Worm (Caenorhabditis elegans) whole organism, L2 larva: ENCODE results near the gene sdz-5.
"Not testable (repeated sequence)": the region's sequence is repeated elsewhere in the genome, so short reads cannot be mapped to it uniquely, and the experiment has no call there.

ENCODE experiments used
- F13H6.1 ChIP-seq: sonication (generic microtip); optimal IDR thresholded peaks from 2 replicates; lab custom pipeline; 2016; ENCODE audit warnings: missing genetic modification characterization, missing compliant biosample characterization
- R02D3.7 ChIP-seq: fragments of 150-350 bp; optimal IDR thresholded peaks from 2 replicates; lab custom pipeline; 2014; ENCODE audit warnings: missing biosample characterization, missing genetic modification characterization
- ZK546.5 ChIP-seq: sonication (generic microtip); optimal IDR thresholded peaks from 2 replicates; lab custom pipeline; 2017; ENCODE audit warnings: missing biosample characterization, missing genetic modification characterization
- alr-1 ChIP-seq: fragments of 150-350 bp; optimal IDR thresholded peaks from 2 replicates; lab custom pipeline; 2014; ENCODE audit warnings: missing biosample characterization, missing genetic modification characterization
- aly-2 ChIP-seq: fragments of 150-350 bp; optimal IDR thresholded peaks from 2 replicates; lab custom pipeline; 2014; ENCODE audit warnings: missing biosample characterization, missing genetic modification characterization
- ama-1 ChIP-seq: fragments of 150-350 bp; optimal IDR thresholded peaks from 2 replicates; lab custom pipeline; 2018; ENCODE audit warnings: inconsistent platforms
- blmp-1 ChIP-seq: sonication (generic microtip); optimal IDR thresholded peaks from 2 replicates; lab custom pipeline; 2017; ENCODE audit warnings: missing genetic modification characterization, mild to moderate bottlenecking, missing compliant biosample characterization, antibody characterized with exemption, moderate library complexity; ENCODE audit not compliant: insufficient read depth
- ceh-16 ChIP-seq: fragments of 150-350 bp; optimal IDR thresholded peaks from 2 replicates; lab custom pipeline; 2014; ENCODE audit warnings: missing biosample characterization, missing genetic modification characterization
- crh-2 ChIP-seq: sonication (generic microtip); optimal IDR thresholded peaks from 2 replicates; lab custom pipeline; 2017; ENCODE audit warnings: missing biosample characterization, missing genetic modification characterization
- elt-1 ChIP-seq: fragments of 150-350 bp; optimal IDR thresholded peaks from 2 replicates; lab custom pipeline; 2014; ENCODE audit warnings: missing biosample characterization, missing genetic modification characterization
- elt-3 ChIP-seq: sonication (generic microtip); optimal IDR thresholded peaks from 2 replicates; lab custom pipeline; 2017; ENCODE audit warnings: missing biosample characterization, missing genetic modification characterization
- fos-1 ChIP-seq: fragments of 150-350 bp; optimal IDR thresholded peaks from 2 replicates; lab custom pipeline; 2014; ENCODE audit warnings: missing biosample characterization, missing genetic modification characterization
- lin-11 ChIP-seq: fragments of 150-350 bp; sonication (generic microtip); optimal IDR thresholded peaks from 2 replicates; lab custom pipeline; 2014; ENCODE audit warnings: missing biosample characterization, missing genetic modification characterization, inconsistent platforms, mixed read lengths
- lin-13 ChIP-seq: fragments of 150-350 bp; optimal IDR thresholded peaks from 2 replicates; lab custom pipeline; 2014; ENCODE audit warnings: missing biosample characterization, missing genetic modification reagents, missing genetic modification characterization
- lin-39 ChIP-seq: fragments of 150-350 bp; optimal IDR thresholded peaks from 2 replicates; lab custom pipeline; 2014; ENCODE audit warnings: missing biosample characterization, missing genetic modification reagents, missing genetic modification characterization
- mdl-1 ChIP-seq, 2 experiments: fragments of 150-350 bp in 1 of 2; sonication (generic microtip) in 1 of 2; optimal IDR thresholded peaks; 2 replicates each; lab custom pipeline; 2017; ENCODE audit warnings: missing biosample characterization in 2 of 2, missing genetic modification characterization in 2 of 2
- nhr-11 ChIP-seq: fragments of 150-350 bp; optimal IDR thresholded peaks from 2 replicates; lab custom pipeline; 2014; ENCODE audit warnings: missing biosample characterization, missing genetic modification characterization
- nhr-12 ChIP-seq: fragments of 150-350 bp; optimal IDR thresholded peaks from 2 replicates; lab custom pipeline; 2014; ENCODE audit warnings: missing biosample characterization, missing genetic modification characterization
- nhr-23 ChIP-seq: fragments of 150-350 bp; optimal IDR thresholded peaks from 2 replicates; lab custom pipeline; 2014; ENCODE audit warnings: missing biosample characterization, missing genetic modification reagents, missing genetic modification characterization
- nhr-25 ChIP-seq: fragments of 150-350 bp; sonication (generic microtip); optimal IDR thresholded peaks from 3 replicates; lab custom pipeline; 2014; ENCODE audit warnings: missing biosample characterization, missing genetic modification characterization
- nhr-77 ChIP-seq: fragments of 150-350 bp; optimal IDR thresholded peaks from 2 replicates; lab custom pipeline; 2014; ENCODE audit warnings: missing biosample characterization, missing genetic modification characterization
- peb-1 ChIP-seq: fragments of 150-350 bp; optimal IDR thresholded peaks from 2 replicates; lab custom pipeline; 2014; ENCODE audit warnings: missing biosample characterization, missing genetic modification characterization
- sem-4 ChIP-seq: fragments of 150-350 bp; optimal IDR thresholded peaks from 2 replicates; lab custom pipeline; 2014; ENCODE audit warnings: missing biosample characterization, missing genetic modification reagents, missing genetic modification characterization
- skn-1 ChIP-seq: sonication (generic microtip); optimal IDR thresholded peaks from 2 replicates; lab custom pipeline; 2017; ENCODE audit warnings: missing biosample characterization, missing genetic modification characterization
- sma-3 ChIP-seq: sonication (generic microtip); optimal IDR thresholded peaks from 2 replicates; lab custom pipeline; 2016; ENCODE audit warnings: missing genetic modification reagents, missing genetic modification characterization, missing compliant biosample characterization
- sma-9 ChIP-seq, 2 experiments: fragments of 150-350 bp in 1 of 2; sonication (generic microtip) in 1 of 2; optimal IDR thresholded peaks; 2 replicates each; lab custom pipeline; 2014 to 2016; ENCODE audit warnings: missing genetic modification characterization in 2 of 2, mild to moderate bottlenecking in 1 of 2, missing biosample characterization in 1 of 2, missing compliant biosample characterization in 1 of 2, missing genetic modification reagents in 1 of 2, moderate library complexity in 1 of 2
- unc-39 ChIP-seq: fragments of 150-350 bp; optimal IDR thresholded peaks from 2 replicates; lab custom pipeline; 2014; ENCODE audit warnings: missing biosample characterization, missing genetic modification characterization
- unc-55 ChIP-seq: fragments of 150-350 bp; sonication (generic microtip); optimal IDR thresholded peaks from 3 replicates; lab custom pipeline; 2014; ENCODE audit warnings: missing biosample characterization, missing genetic modification reagents, missing genetic modification characterization
- unc-62 ChIP-seq: fragments of 150-350 bp; optimal IDR thresholded peaks from 2 replicates; lab custom pipeline; 2014; ENCODE audit warnings: missing biosample characterization, missing genetic modification reagents, missing genetic modification characterization
- zag-1 ChIP-seq: fragments of 150-350 bp; optimal IDR thresholded peaks from 2 replicates; lab custom pipeline; 2014; ENCODE audit warnings: missing biosample characterization, missing genetic modification characterization
- ztf-1 ChIP-seq: fragments of 200-800 bp; sonication (Bioruptor generic); conservative IDR thresholded peaks from 2 replicates; pipeline ENCODE4 v1.3.6; 2022; ENCODE audit warnings: missing genetic modification characterization, missing compliant biosample characterization
- ztf-4 ChIP-seq: fragments of 150-350 bp; optimal IDR thresholded peaks from 2 replicates; lab custom pipeline; 2014; ENCODE audit warnings: missing biosample characterization, missing genetic modification characterization

sdz-5 gene

DNA sequence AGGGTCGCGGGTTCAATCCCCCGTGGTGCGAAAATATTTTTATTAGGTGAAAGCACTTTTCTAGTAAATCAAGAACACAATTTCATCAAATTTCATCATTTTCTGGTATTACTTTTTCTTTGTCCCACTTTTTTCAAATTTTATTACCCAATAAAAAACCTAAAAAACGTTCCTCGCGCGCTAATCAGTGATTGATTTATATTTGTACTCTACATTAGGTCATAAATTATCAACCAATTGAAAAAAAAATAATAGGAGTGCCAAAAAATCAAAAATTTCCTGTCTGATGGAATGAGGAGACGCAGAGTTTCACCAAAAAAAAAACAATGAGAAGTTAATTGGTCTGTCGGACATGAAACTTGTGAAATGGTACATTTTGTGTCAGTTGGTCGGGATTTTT, 16.2 kb downstream of the sdz-5 start:
- TF ChIP-seq ama-1 (lab: Kevin White, UChicago) (no peak), ztf-1 (GFP tag; lab: Robert Waterston, UW) (no peak), lin-11 (tag; lab: Kevin White, UChicago) (no peak), sma-9 (GFP tag; optimal IDR thresholded peaks at IDR 0.05; lab: Kevin White, UChicago) (no peak), sma-9 (tag; optimal IDR thresholded peaks at IDR 0.05; lab: Kevin White, UChicago) (no peak), elt-3 (tag; lab: Kevin White, UChicago) (no peak), alr-1 (tag; lab: Kevin White, UChicago) (no peak), skn-1 (no peak)
- TF ChIP-seq, all 48 proteins: peak for 0

DNA sequence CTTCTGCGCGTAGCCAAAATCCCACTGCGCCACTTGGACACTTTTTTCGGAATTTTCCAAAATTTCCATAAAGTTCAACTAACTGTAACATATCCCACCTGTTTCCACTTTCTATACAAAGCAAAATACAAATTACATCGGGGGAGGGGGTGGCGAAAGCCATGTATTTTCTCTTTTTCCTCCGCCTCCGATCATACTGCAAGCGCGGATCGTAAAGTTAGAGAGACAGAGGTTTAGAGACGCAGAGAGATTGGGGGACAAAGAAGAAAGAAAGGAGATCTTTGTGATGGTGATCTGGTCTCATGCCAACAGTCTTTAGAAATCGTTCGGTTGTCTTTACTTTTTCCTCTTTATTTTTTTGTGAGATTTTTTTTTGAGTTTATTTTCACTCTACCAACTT, 19.8 kb downstream of the sdz-5 start:
- TF ChIP-seq blmp-1 (peak; percentile 6), nhr-11 (tag; lab: Kevin White, UChicago) (no peak), nhr-25 (peak; percentile 17)

DNA sequence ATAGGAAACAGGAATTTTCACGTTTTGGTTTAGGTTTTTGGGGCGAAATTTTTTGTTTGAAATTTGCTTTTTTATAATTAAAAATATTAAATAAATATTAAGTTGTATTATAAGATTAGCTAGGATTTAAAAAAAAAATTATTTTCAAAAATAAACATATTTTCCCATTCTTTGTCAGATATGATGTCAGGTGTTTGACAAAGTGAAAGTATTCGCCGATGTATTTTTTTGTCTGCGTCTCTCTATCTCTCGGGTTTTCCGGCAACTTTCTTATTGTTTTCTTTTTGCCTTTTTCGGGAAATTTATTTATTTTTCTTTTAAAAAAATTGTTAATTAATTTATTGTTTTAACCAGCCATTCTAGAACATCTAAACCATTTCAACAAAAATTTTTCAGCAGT, 21.9 kb downstream of the sdz-5 start:
- no peak for TF ChIP-seq R02D3.7
- peak; percentile 65 for TF ChIP-seq blmp-1

DNA sequence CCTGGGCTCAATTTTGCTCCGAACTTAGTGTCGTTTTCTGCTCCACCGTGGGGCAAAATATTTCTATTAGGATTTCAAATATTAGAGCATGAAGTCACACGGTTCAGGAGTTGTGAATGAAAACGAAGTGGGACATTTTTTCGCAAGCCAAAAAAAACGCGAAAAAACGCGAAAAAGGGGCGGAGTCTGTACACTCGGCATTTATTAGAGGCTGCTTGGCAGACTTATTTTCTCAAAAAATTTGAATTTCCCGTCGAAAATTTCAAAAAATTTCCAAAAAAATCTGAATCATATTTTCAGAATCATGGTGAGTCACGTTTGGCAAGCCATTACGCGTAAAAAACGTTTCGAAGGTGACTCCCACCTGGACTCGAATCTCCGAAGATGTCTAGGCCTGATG, 24.0 kb downstream of the sdz-5 start, which contains the start of gene B0454.6:
B0454.6 (plus strand) TSS at position 301 of the 400 bp plus-strand sequence.
- not testable (repeated sequence) for TF ChIP-seq zag-1 (tag; lab: Kevin White, UChicago); lin-13 (GFP tag; lab: Kevin White, UChicago); peb-1 (tag; lab: Kevin White, UChicago)

DNA sequence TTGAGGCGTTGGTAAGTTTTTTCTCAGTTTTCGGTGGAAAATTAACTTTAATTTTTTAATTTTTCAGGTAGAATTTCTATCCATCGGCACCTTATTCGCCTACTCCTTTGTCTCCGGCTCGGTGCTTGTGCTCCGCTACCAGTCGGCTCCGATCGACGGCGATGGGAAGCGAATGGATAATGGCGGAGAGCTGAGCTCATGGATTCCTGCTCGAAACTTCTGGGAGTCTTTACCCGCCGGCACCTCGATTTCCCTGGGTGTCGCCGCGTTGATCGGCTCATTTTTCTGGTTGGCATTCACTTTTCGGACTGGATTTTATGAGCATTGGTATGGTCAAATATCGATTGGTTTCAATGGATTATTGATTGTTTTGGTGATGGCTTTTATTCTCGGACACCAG, 26.4 kb downstream of the sdz-5 start:
- TF ChIP-seq ztf-1 (GFP tag; lab: Robert Waterston, UW) (no peak), nhr-12 (tag; lab: Kevin White, UChicago) (no peak), crh-2 (tag; lab: Kevin White, UChicago) (no peak), F13H6.1 (tag; lab: Kevin White, UChicago) (no peak), nhr-77 (no peak), nhr-25 (no peak), skn-1 (no peak), ZK546.5 (tag; lab: Kevin White, UChicago) (no peak), mdl-1 (tag; optimal IDR thresholded peaks at IDR 0.05; lab: Kevin White, UChicago) (no peak), sma-3 (GFP tag; lab: Kevin White, UChicago) (no peak), ztf-4 (tag; lab: Kevin White, UChicago) (no peak), aly-2 (tag; lab: Kevin White, UChicago) (no peak), ceh-16 (tag; lab: Kevin White, UChicago) (no peak), peb-1 (tag; lab: Kevin White, UChicago) (no peak), lin-39 (tag; lab: Kevin White, UChicago) (no peak), lin-11 (tag; lab: Kevin White, UChicago) (no peak), blmp-1 (no peak), sem-4 (tag; lab: Kevin White, UChicago) (no peak), elt-1 (tag; lab: Kevin White, UChicago) (no peak)

DNA sequence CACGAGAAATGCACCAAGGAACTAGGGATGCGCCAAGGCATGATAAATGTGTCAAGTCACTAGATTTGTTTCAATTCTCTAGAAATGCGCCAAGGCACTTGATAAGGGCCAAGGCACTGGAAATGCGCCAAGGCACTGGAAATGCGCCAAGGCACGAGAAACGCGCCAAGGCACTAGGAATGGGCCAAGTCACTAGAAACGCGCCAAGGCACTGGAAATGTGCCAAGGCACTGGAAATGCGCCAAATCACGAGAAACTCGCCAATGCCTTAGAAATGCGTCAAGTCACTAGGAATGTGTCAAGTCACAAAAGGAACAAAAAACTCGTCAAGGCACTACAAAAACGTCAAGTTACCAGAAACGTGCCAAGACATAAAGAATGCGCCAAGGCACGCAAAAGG, 27.8 kb downstream of the sdz-5 start:
- TF ChIP-seq nhr-77 (no peak), alr-1 (tag; lab: Kevin White, UChicago) (no peak), unc-62 (GFP tag; lab: Kevin White, UChicago) (no peak), unc-39 (no peak), nhr-11 (tag; lab: Kevin White, UChicago) (no peak)

DNA sequence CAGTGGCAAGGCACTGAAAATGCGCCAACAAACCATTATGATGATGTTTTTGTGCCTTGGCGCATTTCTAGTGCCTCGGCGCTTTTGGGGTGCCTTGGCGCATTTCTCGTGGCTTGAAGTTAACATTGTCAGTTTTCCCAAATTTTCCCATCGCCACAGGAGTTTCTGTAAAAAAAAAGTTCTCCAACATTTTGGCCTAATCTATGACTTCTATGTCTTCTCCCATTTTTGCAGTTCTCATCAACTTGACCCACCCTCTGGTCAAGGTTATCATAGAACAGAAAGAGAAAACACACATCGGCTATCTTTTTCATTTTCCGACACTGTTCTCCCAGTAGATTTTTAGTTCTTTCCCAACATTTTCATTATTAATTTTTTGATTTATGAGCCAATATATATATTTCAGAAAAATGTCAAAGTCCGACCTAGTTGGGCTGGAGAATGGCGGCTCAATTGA, 30.0 kb downstream of the sdz-5 start, which contains the start of the genes B0454.26 and B0454.5:
B0454.26 (minus strand) TSS at position 101 of the 457 bp plus-strand sequence.
B0454.5 (plus strand) TSS at position 407 of the 457 bp plus-strand sequence.
- TF ChIP-seq ztf-1 (GFP tag; lab: Robert Waterston, UW) (no peak), mdl-1 (tag; optimal IDR thresholded peaks at IDR 0.05; lab: Kevin White, UChicago) (no peak), unc-55 (GFP tag; lab: Kevin White, UChicago) (no peak), peb-1 (tag; lab: Kevin White, UChicago) (no peak), fos-1 (tag; lab: Kevin White, UChicago) (no peak), lin-11 (tag; lab: Kevin White, UChicago) (no peak), nhr-23 (tag; lab: Kevin White, UChicago) (no peak), elt-1 (tag; lab: Kevin White, UChicago) (no peak)
